Worm (Caenorhabditis elegans) whole organism, mixed stage, embryonic: ENCODE results near the gene thoc-5.

Source experiments
- M03D4.4 ChIP-seq: sonication (generic microtip); optimal IDR thresholded peaks from 2 replicates; lab custom pipeline; 2017; ENCODE audit warnings: mild to moderate bottlenecking, missing genetic modification characterization, missing compliant biosample characterization
- blmp-1 ChIP-seq: fragments of 150-350 bp; optimal IDR thresholded peaks from 2 replicates; lab custom pipeline; 2014; ENCODE audit warnings: missing biosample characterization, missing genetic modification characterization
- hlh-1 ChIP-seq: fragments of 150-350 bp; optimal IDR thresholded peaks from 2 replicates; lab custom pipeline; 2014; ENCODE audit warnings: missing biosample characterization, missing genetic modification reagents, missing genetic modification characterization
- mep-1 ChIP-seq: fragments of 150-350 bp; optimal IDR thresholded peaks from 2 replicates; lab custom pipeline; 2017; ENCODE audit warnings: missing biosample characterization, missing genetic modification reagents, missing genetic modification characterization, inconsistent platforms
- nhr-237 ChIP-seq: fragments of 150-350 bp; optimal IDR thresholded peaks from 2 replicates; lab custom pipeline; 2014; ENCODE audit warnings: missing biosample characterization, missing genetic modification characterization

DNA sequence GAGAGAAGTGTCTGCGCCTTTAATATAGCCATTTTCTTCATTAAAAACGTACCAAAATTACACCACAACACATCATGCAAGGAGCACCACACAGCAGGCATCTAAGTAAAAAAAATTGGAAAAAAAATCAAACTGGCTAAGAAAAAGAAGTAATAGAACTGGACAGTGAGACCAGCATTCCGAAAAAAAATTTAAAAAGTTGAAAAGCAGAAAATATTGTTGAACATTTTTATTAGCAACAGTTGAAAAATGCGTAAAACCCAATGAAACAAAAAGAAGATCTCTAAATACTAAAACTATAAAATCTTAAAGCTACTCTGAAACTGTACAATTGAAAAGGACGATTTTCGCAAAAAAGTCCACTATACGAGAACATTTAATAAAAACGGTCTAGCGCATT lies 32.9 kb upstream of the thoc-5 start, which contains the start of gene Y32H12A.6:
- no peak for TF ChIP-seq M03D4.4
- TF ChIP-seq blmp-1: no peak
- TF ChIP-seq hlh-1: no peak
- TF ChIP-seq mep-1 (tag; lab: Kevin White, UChicago): no peak
- TF ChIP-seq nhr-237 (tag; lab: Kevin White, UChicago): no peak
